Fruit fly (Drosophila melanogaster) whole organism, embryonic: Measurements from ENCODE around the gene Iru.

Source experiments
- Ada2b ChIP-seq: fragments of 200-800 bp; sonication (Bioruptor generic); IDR thresholded peaks from 2 replicates; pipeline ENCODE4 v1.3.6; 2022; ENCODE audit warnings: missing biosample characterization, missing genetic modification characterization
- Adf1 ChIP-seq: fragments of 200-800 bp; sonication (Bioruptor generic); IDR thresholded peaks from 2 replicates; pipeline ENCODE4 v1.3.6; 2022; ENCODE audit warnings: missing biosample characterization, missing genetic modification characterization
- B-H1 ChIP-seq: fragments of 200-800 bp; sonication (Bioruptor generic); IDR thresholded peaks from 3 replicates; pipeline ENCODE4 v1.3.6; 2022; ENCODE audit warnings: missing biosample characterization, missing genetic modification characterization
- CG11560 ChIP-seq: fragments of 200-800 bp; sonication (Bioruptor generic); IDR thresholded peaks from 3 replicates; pipeline ENCODE4 v1.3.6; 2022; ENCODE audit warnings: missing biosample characterization, missing genetic modification characterization
- CG12071 ChIP-seq: fragments of 200-800 bp; sonication (Bioruptor generic); optimal IDR thresholded peaks from 3 replicates; lab custom pipeline; 2018; ENCODE audit warnings: missing biosample characterization, mild to moderate bottlenecking, missing genetic modification characterization
- CG12219 ChIP-seq: fragments of 200-800 bp; sonication (Bioruptor generic); optimal IDR thresholded peaks from 3 replicates; lab custom pipeline; 2018; ENCODE audit warnings: missing biosample characterization, mild to moderate bottlenecking, missing genetic modification characterization
- CG12942 ChIP-seq: fragments of 200-800 bp; sonication (Bioruptor generic); optimal IDR thresholded peaks from 3 replicates; lab custom pipeline; 2016; ENCODE audit warnings: missing biosample characterization, missing genetic modification characterization
- CG15073 ChIP-seq: fragments of 200-800 bp; sonication (Bioruptor generic); optimal IDR thresholded peaks from 2 replicates; lab custom pipeline; 2016; ENCODE audit warnings: missing biosample characterization, missing genetic modification characterization
- CG1529 ChIP-seq: fragments of 200-800 bp; sonication (Bioruptor generic); optimal IDR thresholded peaks from 3 replicates; lab custom pipeline; 2018; ENCODE audit warnings: missing biosample characterization, missing genetic modification characterization
- CG16815 ChIP-seq: fragments of 200-800 bp; sonication (Bioruptor generic); optimal IDR thresholded peaks from 3 replicates; lab custom pipeline; 2017; ENCODE audit warnings: missing biosample characterization, mild to moderate bottlenecking, missing genetic modification characterization
- CG17186 ChIP-seq: fragments of 200-800 bp; sonication (Bioruptor generic); optimal IDR thresholded peaks from 3 replicates; lab custom pipeline; 2017; ENCODE audit warnings: missing biosample characterization, missing genetic modification reagents, missing genetic modification characterization
- CG18262 ChIP-seq: fragments of 200-800 bp; optimal IDR thresholded peaks from 3 replicates; lab custom pipeline; 2019; ENCODE audit warnings: missing biosample characterization, mild to moderate bottlenecking, missing genetic modification characterization, moderate library complexity
- CG18476 ChIP-seq: fragments of 200-800 bp; sonication (Bioruptor generic); optimal IDR thresholded peaks from 2 replicates; lab custom pipeline; 2016; ENCODE audit warnings: missing biosample characterization, mild to moderate bottlenecking, missing genetic modification characterization
- CG2678 ChIP-seq: fragments of 200-800 bp; sonication (Bioruptor generic); optimal IDR thresholded peaks from 3 replicates; lab custom pipeline; 2019; ENCODE audit warnings: missing biosample characterization, mild to moderate bottlenecking, missing genetic modification characterization, moderate library complexity
- CG6254 ChIP-seq: fragments of 200-800 bp; sonication (Bioruptor generic); optimal IDR thresholded peaks from 3 replicates; lab custom pipeline; 2017; ENCODE audit warnings: mild to moderate bottlenecking, missing biosample characterization, missing genetic modification reagents, missing genetic modification characterization
- CG6654 ChIP-seq: fragments of 200-800 bp; sonication (Bioruptor generic); optimal IDR thresholded peaks from 2 replicates; lab custom pipeline; 2017; ENCODE audit warnings: missing biosample characterization, mild to moderate bottlenecking, missing genetic modification characterization
- CG6683 ChIP-seq: fragments of 200-800 bp; sonication (Bioruptor generic); optimal IDR thresholded peaks from 2 replicates; lab custom pipeline; 2017; ENCODE audit warnings: missing biosample characterization, mild to moderate bottlenecking, missing genetic modification characterization, missing genetic modification reagents
- CG6854 ChIP-seq: fragments of 200-800 bp; sonication (Bioruptor generic); optimal IDR thresholded peaks from 3 replicates; lab custom pipeline; 2017; ENCODE audit warnings: missing biosample characterization, mild to moderate bottlenecking, missing genetic modification characterization
- CG7372 ChIP-seq: fragments of 200-800 bp; sonication (Bioruptor generic); IDR thresholded peaks from 2 replicates; pipeline ENCODE4 v1.3.6; 2022; ENCODE audit warnings: missing biosample characterization, missing genetic modification characterization
- CG8765 ChIP-seq: fragments of 200-800 bp; sonication (Bioruptor generic); IDR thresholded peaks from 2 replicates; pipeline ENCODE4 v1.3.6; 2022; ENCODE audit warnings: missing biosample characterization, missing genetic modification characterization
- CG9609 ChIP-seq: fragments of 200-800 bp; sonication (Bioruptor generic); optimal IDR thresholded peaks from 3 replicates; lab custom pipeline; 2016; ENCODE audit warnings: missing biosample characterization, missing genetic modification characterization
- CG9797 ChIP-seq: fragments of 200-800 bp; sonication (Bioruptor generic); optimal IDR thresholded peaks from 3 replicates; lab custom pipeline; 2018; ENCODE audit warnings: missing biosample characterization, mild to moderate bottlenecking, missing genetic modification characterization
- D ChIP-seq, 2 experiments: fragments of 200-800 bp in 1 of 2; fragments of >200 bp in 1 of 2; sonication (Bioruptor generic) in 1 of 2; optimal IDR thresholded peaks; 2 replicates in 1 of 2; 3 replicates in 1 of 2; lab custom pipeline; 2017; ENCODE audit warnings: mild to moderate bottlenecking in 1 of 2, missing biosample characterization in 1 of 2, missing genetic modification characterization in 1 of 2, missing genetic modification reagents in 1 of 2
- Dp ChIP-seq: fragments of 200-800 bp; sonication (Bioruptor generic); optimal IDR thresholded peaks from 2 replicates; lab custom pipeline; 2018; ENCODE audit warnings: missing biosample characterization, mild to moderate bottlenecking, missing genetic modification characterization, moderate library complexity
- Drgx ChIP-seq: fragments of 200-800 bp; sonication (Bioruptor generic); IDR thresholded peaks from 2 replicates; pipeline ENCODE4 v1.3.6; 2022; ENCODE audit warnings: missing biosample characterization, missing genetic modification characterization
- Fer2 ChIP-seq: fragments of 200-800 bp; sonication (Bioruptor generic); optimal IDR thresholded peaks from 2 replicates; lab custom pipeline; 2018; ENCODE audit warnings: missing biosample characterization, mild to moderate bottlenecking, missing genetic modification characterization, moderate library complexity
- Hey ChIP-seq: fragments of 200-800 bp; sonication (Bioruptor generic); optimal IDR thresholded peaks from 3 replicates; lab custom pipeline; 2018; ENCODE audit warnings: missing biosample characterization, mild to moderate bottlenecking, missing genetic modification characterization
- Hr51 ChIP-seq, 2 experiments: fragments of 200-800 bp; sonication (Bioruptor generic); optimal IDR thresholded peaks; 2 replicates in 1 of 2; 3 replicates in 1 of 2; lab custom pipeline; 2016 to 2018; ENCODE audit warnings: missing biosample characterization in 2 of 2, missing genetic modification characterization in 2 of 2, mild to moderate bottlenecking in 1 of 2, moderate library complexity in 1 of 2
- MESR4 ChIP-seq: fragments of 200-800 bp; sonication (Bioruptor generic); optimal IDR thresholded peaks from 2 replicates; lab custom pipeline; 2018; ENCODE audit warnings: missing biosample characterization, mild to moderate bottlenecking, missing genetic modification characterization, moderate library complexity
- Neu2 ChIP-seq: fragments of 200-800 bp; sonication (Bioruptor generic); optimal IDR thresholded peaks from 3 replicates; lab custom pipeline; 2016; ENCODE audit warnings: missing biosample characterization, missing genetic modification characterization, borderline replicate concordance
- PHDP ChIP-seq: fragments of 200-800 bp; sonication (Bioruptor generic); optimal IDR thresholded peaks from 3 replicates; lab custom pipeline; 2018; ENCODE audit warnings: missing biosample characterization, mild to moderate bottlenecking, missing genetic modification characterization, moderate library complexity
- Poxn ChIP-seq: fragments of 200-800 bp; sonication (Bioruptor generic); IDR thresholded peaks from 2 replicates; pipeline ENCODE4 v1.3.6; 2022; ENCODE audit warnings: missing biosample characterization, missing genetic modification characterization
- Ptx1 ChIP-seq: fragments of 200-800 bp; sonication (Bioruptor generic); IDR thresholded peaks from 2 replicates; pipeline ENCODE4 v1.3.6; 2022; ENCODE audit warnings: missing biosample characterization, missing genetic modification characterization
- Taf1 ChIP-seq: fragments of 200-800 bp; sonication (Bioruptor generic); IDR thresholded peaks from 2 replicates; pipeline ENCODE4 v1.3.6; 2022; ENCODE audit warnings: missing biosample characterization, missing genetic modification characterization
- cad ChIP-seq: fragments of >200 bp; optimal IDR thresholded peaks from 2 replicates; lab custom pipeline; 2017; ENCODE audit warnings: missing biosample characterization, missing genetic modification characterization
- cas ChIP-seq: fragments of 200-800 bp; sonication (Bioruptor generic); IDR thresholded peaks from 2 replicates; pipeline ENCODE4 v1.3.6; 2022; ENCODE audit warnings: missing biosample characterization, missing genetic modification characterization
- cato ChIP-seq: fragments of 200-800 bp; sonication (Bioruptor generic); optimal IDR thresholded peaks from 2 replicates; lab custom pipeline; 2016; ENCODE audit warnings: missing biosample characterization, missing genetic modification characterization, borderline replicate concordance
- chinmo ChIP-seq: fragments of 200-800 bp; sonication (Bioruptor generic); IDR thresholded peaks from 4 replicates; pipeline ENCODE4 v1.3.6; 2022; ENCODE audit warnings: missing biosample characterization, missing genetic modification characterization; ENCODE audit not compliant: partially characterized antibody
- da ChIP-seq: fragments of 200-800 bp; sonication (Bioruptor generic); optimal IDR thresholded peaks from 2 replicates; lab custom pipeline; 2016; ENCODE audit warnings: missing biosample characterization, missing genetic modification characterization
- fu2 ChIP-seq: fragments of 200-800 bp; sonication (Bioruptor generic); optimal IDR thresholded peaks from 2 replicates; lab custom pipeline; 2016; ENCODE audit warnings: missing biosample characterization, missing genetic modification characterization
- gro ChIP-seq: fragments of 200-800 bp; sonication (Bioruptor generic); optimal IDR thresholded peaks from 2 replicates; lab custom pipeline; 2016; ENCODE audit warnings: missing biosample characterization, missing genetic modification characterization
- gsb-n ChIP-seq: fragments of 200-800 bp; sonication (Bioruptor generic); optimal IDR thresholded peaks from 3 replicates; lab custom pipeline; 2018; ENCODE audit warnings: missing biosample characterization, mild to moderate bottlenecking, missing genetic modification characterization
- hb ChIP-seq: fragments of 200-800 bp; sonication (Bioruptor generic); IDR thresholded peaks from 3 replicates; pipeline ENCODE4 v1.3.6; 2022; ENCODE audit warnings: missing biosample characterization, missing genetic modification characterization; ENCODE audit not compliant: partially characterized antibody
- peb ChIP-seq: fragments of 200-800 bp; sonication (Bioruptor generic); IDR thresholded peaks from 2 replicates; pipeline ENCODE4 v1.3.6; 2022; ENCODE audit warnings: missing biosample characterization, missing genetic modification characterization
- pita ChIP-seq: fragments of 200-800 bp; sonication (Bioruptor generic); optimal IDR thresholded peaks from 2 replicates; lab custom pipeline; 2017; ENCODE audit warnings: missing biosample characterization, mild to moderate bottlenecking, missing genetic modification characterization
- ranshi ChIP-seq: fragments of 200-800 bp; sonication (Bioruptor generic); IDR thresholded peaks from 2 replicates; pipeline ENCODE4 v1.3.6; 2022; ENCODE audit warnings: missing biosample characterization, missing genetic modification characterization
- row ChIP-seq: fragments of 200-800 bp; sonication (Bioruptor generic); IDR thresholded peaks from 3 replicates; pipeline ENCODE4 v1.3.6; 2022; ENCODE audit warnings: missing biosample characterization, missing genetic modification characterization
- sens ChIP-seq: fragments of 200-800 bp; sonication (Bioruptor generic); peaks from one replicate; lab custom pipeline; 2016; ENCODE audit warnings: missing biosample characterization, missing genetic modification characterization
- tin ChIP-seq: fragments of 200-800 bp; sonication (Bioruptor generic); optimal IDR thresholded peaks from 3 replicates; lab custom pipeline; 2016; ENCODE audit warnings: missing biosample characterization, missing genetic modification characterization
- zen2 ChIP-seq: fragments of 200-800 bp; sonication (Bioruptor generic); IDR thresholded peaks from 3 replicates; pipeline ENCODE4 v1.3.6; 2022; ENCODE audit warnings: missing biosample characterization, missing genetic modification characterization; ENCODE audit not compliant: partially characterized antibody

Gene Iru

dm6 chr3R:9053850-9054441 is 47.7 kb downstream of the Iru start (continued):
- TF ChIP-seq CG18262 (tag; lab: Kevin White, UChicago) (peak; percentile 66), cato (GFP tag; lab: Kevin White, UChicago) (no peak), CG6254 (GFP tag; lab: Kevin White, UChicago) (no peak), da (GFP tag; lab: Kevin White, UChicago) (no peak), Ptx1 (no peak), CG18476 (GFP tag; lab: Kevin White, UChicago) (no peak), CG9797 (GFP tag; lab: Kevin White, UChicago) (no peak), gro (GFP tag; lab: Kevin White, UChicago) (no peak), CG6654 (GFP tag; lab: Kevin White, UChicago) (no peak), Adf1 (no peak), CG12219 (peak; percentile 27), cad (no peak), hb (GFP tag; lab: Robert Waterston, UW) (no peak), MESR4 (GFP tag; lab: Kevin White, UChicago) (no peak), CG15073 (GFP tag; lab: Kevin White, UChicago) (no peak), Neu2 (GFP tag; lab: Kevin White, UChicago) (no peak), tin (GFP tag; lab: Kevin White, UChicago) (peak; percentile 2), CG11560 (no peak), Ada2b (GFP tag; lab: Robert Waterston, UW) (no peak), CG2678 (peak; percentile 78), peb (GFP tag; lab: Robert Waterston, UW) (no peak), zen2 (no peak), CG9609 (peak; percentile 33), CG12071 (GFP tag; lab: Kevin White, UChicago) (no peak), Poxn (GFP tag; lab: Robert Waterston, UW) (no peak), Fer2 (tag; lab: Kevin White, UChicago) (peak; percentile 4), CG7372 (GFP tag; lab: Robert Waterston, UW) (no peak), sens (GFP tag; lab: Kevin White, UChicago) (peak; percentile 45), PHDP (tag; lab: Kevin White, UChicago) (no peak), Drgx (GFP tag; lab: Robert Waterston, UW) (no peak), gsb-n (tag; lab: Kevin White, UChicago) (no peak), CG6854 (GFP tag; lab: Kevin White, UChicago) (no peak), fu2 (peak; percentile 40), CG6683 (no peak), CG12942 (GFP tag; lab: Kevin White, UChicago) (no peak), CG16815 (GFP tag; lab: Kevin White, UChicago) (peak; percentile 39), Dp (GFP tag; lab: Kevin White, UChicago) (no peak), Taf1 (GFP tag; lab: Robert Waterston, UW) (no peak), B-H1 (GFP tag; lab: Robert Waterston, UW) (no peak), cas (GFP tag; lab: Robert Waterston, UW) (no peak), Hr51 (GFP tag; optimal IDR thresholded peaks at IDR 0.05; lab: Kevin White, UChicago) (peak in 1 of 2 experiments; percentile 54), pita (GFP tag; lab: Kevin White, UChicago) (no peak), Hey (tag; lab: Kevin White, UChicago) (no peak), CG1529 (GFP tag; lab: Kevin White, UChicago) (peak; percentile 8), CG17186 (GFP tag; lab: Kevin White, UChicago) (no peak), row (GFP tag; lab: Robert Waterston, UW) (no peak), D (optimal IDR thresholded peaks at IDR 0.05; lab: Kevin White, UChicago) (peak; percentile 36), D (GFP tag; optimal IDR thresholded peaks at IDR 0.05; lab: Kevin White, UChicago) (peak; percentile 10), CG8765 (GFP tag; lab: Robert Waterston, UW) (no peak), chinmo (GFP tag; lab: Robert Waterston, UW) (no peak), ranshi (GFP tag; lab: Robert Waterston, UW) (no peak)
